Worm (Caenorhabditis elegans) whole organism, L1 larva: Measurements from ENCODE around the gene C01G5.3.

Experiments
- C04F5.9 ChIP-seq: sonication (generic microtip); optimal IDR thresholded peaks from 2 replicates; lab custom pipeline; 2016; ENCODE audit warnings: missing genetic modification characterization, missing compliant biosample characterization
- C16A3.4 ChIP-seq: fragments of 150-350 bp; optimal IDR thresholded peaks from 2 replicates; lab custom pipeline; 2014; ENCODE audit warnings: missing biosample characterization, missing genetic modification characterization
- C34B4.2 ChIP-seq: sonication (generic microtip); optimal IDR thresholded peaks from 2 replicates; lab custom pipeline; 2017; ENCODE audit warnings: mild to moderate bottlenecking, missing genetic modification characterization, missing compliant biosample characterization
- Y116A8C.19 ChIP-seq: sonication (generic microtip); optimal IDR thresholded peaks from 2 replicates; lab custom pipeline; 2016; ENCODE audit warnings: missing compliant biosample characterization, missing genetic modification characterization, borderline replicate concordance
- alr-1 ChIP-seq: fragments of 200-800 bp; sonication (Bioruptor generic); optimal IDR thresholded peaks from 2 replicates; lab custom pipeline; 2018; ENCODE audit warnings: borderline replicate concordance, mild to moderate bottlenecking, missing genetic modification characterization, missing compliant biosample characterization
- ama-1 ChIP-seq: fragments of 150-350 bp; optimal IDR thresholded peaks from 2 replicates; lab custom pipeline; 2014
- blmp-1 ChIP-seq: fragments of 150-350 bp; optimal IDR thresholded peaks from 2 replicates; lab custom pipeline; 2014; ENCODE audit warnings: missing biosample characterization, missing genetic modification characterization
- ceh-63 ChIP-seq: fragments of 200-800 bp; sonication (Bioruptor generic); optimal IDR thresholded peaks from 2 replicates; lab custom pipeline; 2018; ENCODE audit warnings: mild to moderate bottlenecking, missing genetic modification characterization, missing compliant biosample characterization
- ceh-8 ChIP-seq: fragments of 200-800 bp; sonication (Bioruptor generic); optimal IDR thresholded peaks from 2 replicates; lab custom pipeline; 2018; ENCODE audit warnings: mild to moderate bottlenecking, missing genetic modification characterization, moderate library complexity, missing compliant biosample characterization
- ceh-88 ChIP-seq: fragments of 200-800 bp; sonication (Bioruptor generic); IDR thresholded peaks from 2 replicates; pipeline ENCODE4 v1.3.6; 2022; ENCODE audit warnings: missing genetic modification characterization, missing compliant biosample characterization
- ceh-90 ChIP-seq: sonication (generic microtip); optimal IDR thresholded peaks from 2 replicates; lab custom pipeline; 2016; ENCODE audit warnings: missing genetic modification characterization, missing compliant biosample characterization
- efl-3 ChIP-seq: fragments of 200-800 bp; sonication (Bioruptor generic); optimal IDR thresholded peaks from 2 replicates; lab custom pipeline; 2018; ENCODE audit warnings: mild to moderate bottlenecking, missing genetic modification characterization, missing compliant biosample characterization
- egl-13 ChIP-seq: sonication (generic microtip); optimal IDR thresholded peaks from 2 replicates; lab custom pipeline; 2016; ENCODE audit warnings: missing genotype, missing genetic modification reagents, missing genetic modification characterization, missing compliant biosample characterization
- elt-3 ChIP-seq, 6 experiments: fragments of 150-350 bp in 1 of 6; sonication (generic microtip); optimal IDR thresholded peaks; 2 replicates each; lab custom pipeline; 2017 to 2018; ENCODE audit warnings: missing biosample characterization in 6 of 6, missing genetic modification characterization in 6 of 6, inconsistent platforms in 1 of 6
- ets-5 ChIP-seq: fragments of 200-800 bp; sonication (Bioruptor generic); IDR thresholded peaks from 2 replicates; pipeline ENCODE4 v1.3.6; 2022; ENCODE audit warnings: missing genetic modification characterization, missing compliant biosample characterization
- fkh-4 ChIP-seq: sonication (generic microtip); optimal IDR thresholded peaks from 2 replicates; lab custom pipeline; 2016; ENCODE audit warnings: missing compliant biosample characterization, missing genetic modification characterization, borderline replicate concordance
- fkh-8 ChIP-seq: sonication (generic microtip); optimal IDR thresholded peaks from 2 replicates; lab custom pipeline; 2016; ENCODE audit warnings: mild to moderate bottlenecking, missing genetic modification characterization, missing compliant biosample characterization
- fos-1 ChIP-seq: fragments of 150-350 bp; optimal IDR thresholded peaks from 2 replicates; lab custom pipeline; 2014; ENCODE audit warnings: missing biosample characterization, missing genetic modification characterization
- grh-1 ChIP-seq: fragments of 200-800 bp; sonication (Bioruptor generic); IDR thresholded peaks from 2 replicates; pipeline ENCODE4 v1.3.6; 2022; ENCODE audit warnings: missing genetic modification reagents, missing genetic modification characterization, missing compliant biosample characterization
- hlh-4 ChIP-seq: sonication (generic microtip); optimal IDR thresholded peaks from 2 replicates; lab custom pipeline; 2016; ENCODE audit warnings: mild to moderate bottlenecking, missing genetic modification characterization, missing compliant biosample characterization
- hpl-2 ChIP-seq: fragments of 150-350 bp; optimal IDR thresholded peaks from 2 replicates; lab custom pipeline; 2014; ENCODE audit warnings: missing biosample characterization, missing genetic modification reagents, missing genetic modification characterization
- irx-1 ChIP-seq: sonication (generic microtip); optimal IDR thresholded peaks from 2 replicates; lab custom pipeline; 2016; ENCODE audit warnings: missing genetic modification characterization, missing compliant biosample characterization
- jun-1 ChIP-seq: fragments of 150-350 bp; optimal IDR thresholded peaks from 2 replicates; lab custom pipeline; 2014; ENCODE audit warnings: missing biosample characterization, missing genetic modification reagents, missing genetic modification characterization
- lin-15B ChIP-seq: fragments of 150-350 bp; sonication (generic microtip); optimal IDR thresholded peaks from 3 replicates; lab custom pipeline; 2014; ENCODE audit warnings: missing biosample characterization, missing genetic modification characterization
- lin-35 ChIP-seq, 2 experiments: fragments of 150-350 bp; optimal IDR thresholded peaks; 2 replicates each; lab custom pipeline; 2014; ENCODE audit warnings: missing biosample characterization in 2 of 2, missing genetic modification characterization in 2 of 2, missing genetic modification reagents in 2 of 2
- lir-3 ChIP-seq: sonication (generic microtip); optimal IDR thresholded peaks from 2 replicates; lab custom pipeline; 2016; ENCODE audit warnings: mild to moderate bottlenecking, missing genetic modification characterization, moderate library complexity, missing compliant biosample characterization; ENCODE audit not compliant: poor library complexity
- lsy-2 ChIP-seq, 2 experiments: fragments of 150-350 bp; optimal IDR thresholded peaks; 2 replicates each; lab custom pipeline; 2014; ENCODE audit warnings: missing biosample characterization in 2 of 2, missing genetic modification characterization in 2 of 2
- mab-9 ChIP-seq: fragments of 200-800 bp; sonication (Bioruptor generic); IDR thresholded peaks from 2 replicates; pipeline ENCODE4 v1.3.6; 2022; ENCODE audit warnings: missing genetic modification reagents, missing genetic modification characterization, missing compliant biosample characterization
- mef-2 ChIP-seq: fragments of 150-350 bp; optimal IDR thresholded peaks from 2 replicates; lab custom pipeline; 2014; ENCODE audit warnings: missing biosample characterization, missing genetic modification characterization
- nhr-19 ChIP-seq: fragments of 200-800 bp; sonication (Bioruptor generic); conservative IDR thresholded peaks from 2 replicates; pipeline ENCODE4 v1.3.6; 2022; ENCODE audit warnings: missing genetic modification characterization, missing compliant biosample characterization
- nhr-237 ChIP-seq: fragments of 150-350 bp; optimal IDR thresholded peaks from 2 replicates; lab custom pipeline; 2014; ENCODE audit warnings: missing biosample characterization, missing genetic modification characterization
- nhr-28 ChIP-seq: fragments of 150-350 bp; optimal IDR thresholded peaks from 2 replicates; lab custom pipeline; 2014; ENCODE audit warnings: missing biosample characterization, missing genetic modification characterization
- nhr-76 ChIP-seq: sonication (generic microtip); optimal IDR thresholded peaks from 2 replicates; lab custom pipeline; 2017; ENCODE audit warnings: missing biosample characterization, missing genetic modification characterization
- pax-3 ChIP-seq: fragments of 200-800 bp; sonication (Bioruptor generic); optimal IDR thresholded peaks from 2 replicates; lab custom pipeline; 2018; ENCODE audit warnings: mild to moderate bottlenecking, missing genetic modification characterization, moderate library complexity, missing compliant biosample characterization
- pqm-1 ChIP-seq: sonication (generic microtip); optimal IDR thresholded peaks from 3 replicates; lab custom pipeline; 2017; ENCODE audit warnings: missing biosample characterization, missing genetic modification characterization
- rnt-1 ChIP-seq: sonication (generic microtip); optimal IDR thresholded peaks from 2 replicates; lab custom pipeline; 2016; ENCODE audit warnings: mild to moderate bottlenecking, missing genetic modification characterization, moderate library complexity, missing compliant biosample characterization
- snpc-4 ChIP-seq: fragments of 150-350 bp; optimal IDR thresholded peaks from 2 replicates; lab custom pipeline; 2014; ENCODE audit warnings: missing biosample characterization, missing genetic modification characterization
- snu-23 ChIP-seq: sonication (generic microtip); optimal IDR thresholded peaks from 2 replicates; lab custom pipeline; 2016; ENCODE audit warnings: missing genetic modification characterization, missing compliant biosample characterization
- tlp-1 ChIP-seq: fragments of 150-350 bp; optimal IDR thresholded peaks from 2 replicates; lab custom pipeline; 2014; ENCODE audit warnings: missing biosample characterization, missing genetic modification characterization
- unc-130 ChIP-seq: fragments of 150-350 bp; optimal IDR thresholded peaks from 2 replicates; lab custom pipeline; 2017; ENCODE audit warnings: missing biosample characterization, missing genetic modification characterization, inconsistent platforms
- zag-1 ChIP-seq: fragments of 150-350 bp; optimal IDR thresholded peaks from 2 replicates; lab custom pipeline; 2014; ENCODE audit warnings: missing biosample characterization, missing genetic modification characterization
- ztf-11 ChIP-seq, 2 experiments: sonication (generic microtip); optimal IDR thresholded peaks; 2 replicates each; lab custom pipeline; 2016 to 2017; ENCODE audit warnings: missing genetic modification characterization in 2 of 2, missing biosample characterization in 1 of 2, missing compliant biosample characterization in 1 of 2

Gene C01G5.3

ce11 chrIV:6556624-6557368, 20.8 kb downstream of the C01G5.3 start, which contains the start of gene try-3 (continued):
- TF ChIP-seq nhr-237 (tag; lab: Kevin White, UChicago) (peak; percentile 22), fkh-8 (tag; lab: Kevin White, UChicago) (peak; percentile 82), nhr-19 (GFP tag; lab: Robert Waterston, UW) (peak; percentile 60), ama-1 (lab: Kevin White, UChicago) (no peak), fos-1 (tag; lab: Kevin White, UChicago) (no peak), ceh-8 (peak; percentile 55), pqm-1 (tag; lab: Kevin White, UChicago) (no peak), nhr-28 (tag; lab: Kevin White, UChicago) (no peak), Y116A8C.19 (tag; lab: Kevin White, UChicago) (no peak), rnt-1 (tag; lab: Kevin White, UChicago) (peak; percentile 84), ceh-63 (GFP tag; lab: Kevin White, UChicago) (no peak), mef-2 (tag; lab: Kevin White, UChicago) (no peak), ztf-11 (tag; optimal IDR thresholded peaks at IDR 0.05; lab: Kevin White, UChicago) (peak in 1 of 2 experiments; percentile 31), hpl-2 (no peak), ceh-90 (tag; lab: Kevin White, UChicago) (no peak), efl-3 (GFP tag; lab: Kevin White, UChicago) (no peak), lin-15B (tag; lab: Kevin White, UChicago) (peak; percentile 29), pax-3 (tag; lab: Kevin White, UChicago) (peak; percentile 52), lin-35 (GFP tag; optimal IDR thresholded peaks at IDR 0.05; lab: Kevin White, UChicago) (peak; percentile 75 to 78), ceh-88 (peak; percentile 53; the same call in 1 of the 2 replicates), tlp-1 (tag; lab: Kevin White, UChicago) (no peak), snpc-4 (tag; lab: Kevin White, UChicago) (no peak), nhr-76 (tag; lab: Kevin White, UChicago) (no peak), C16A3.4 (peak; percentile 65), lsy-2 (tag; optimal IDR thresholded peaks at IDR 0.05; lab: Kevin White, UChicago) (peak; percentile 60 to 72), lir-3 (tag; lab: Kevin White, UChicago) (peak; percentile 54), snu-23 (GFP tag; lab: Kevin White, UChicago) (peak; percentile 85), hlh-4 (no peak), C04F5.9 (tag; lab: Kevin White, UChicago) (no peak), C34B4.2 (no peak), blmp-1 (no peak), mab-9 (GFP tag; lab: Robert Waterston, UW) (peak; percentile 37; the same call in 1 of the 2 replicates), elt-3 (tag; optimal IDR thresholded peaks at IDR 0.05; lab: Kevin White, UChicago) (peak in 3 of 6 experiments; percentile 6 to 30 (median 13))

- no peak for TF ChIP-seq ets-5 (GFP tag; lab: Robert Waterston, UW)
- TF ChIP-seq blmp-1, result no peak
- TF ChIP-seq ztf-11 (tag; optimal IDR thresholded peaks at IDR 0.05; lab: Kevin White, UChicago), result no peak
- TF ChIP-seq ceh-63 (GFP tag; lab: Kevin White, UChicago), result no peak
- no peak for TF ChIP-seq jun-1 (tag; lab: Kevin White, UChicago)
- no peak for TF ChIP-seq ceh-88
- no peak for TF ChIP-seq zag-1 (tag; lab: Kevin White, UChicago)
- TF ChIP-seq ceh-90 (tag; lab: Kevin White, UChicago), result no peak
- TF ChIP-seq alr-1, result no peak
- TF ChIP-seq grh-1 (GFP tag; lab: Robert Waterston, UW), result no peak
- TF ChIP-seq irx-1 (tag; lab: Kevin White, UChicago), result no peak
- no peak for TF ChIP-seq mef-2 (tag; lab: Kevin White, UChicago)
- no peak for TF ChIP-seq snpc-4 (tag; lab: Kevin White, UChicago)
- TF ChIP-seq tlp-1 (tag; lab: Kevin White, UChicago), result no peak
- no peak for TF ChIP-seq nhr-28 (tag; lab: Kevin White, UChicago)
- no peak for TF ChIP-seq unc-130
- no peak for TF ChIP-seq egl-13 (tag; lab: Kevin White, UChicago)
- TF ChIP-seq fkh-4, result no peak
Measured at ce11 chrIV:6560434-6560833, 24.4 kb downstream of the C01G5.3 start, which contains the start of gene best-9. Gene best-9, plus strand, starts transcription at chrIV:6560734.
